Fruit fly (Drosophila melanogaster) whole organism, embryonic: Measurements from ENCODE around the gene CG32413.

Experiments used
- ATbp ChIP-seq: fragments of 200-800 bp; sonication (Bioruptor generic); optimal IDR thresholded peaks from 2 replicates; lab custom pipeline; 2017; ENCODE audit warnings: missing biosample characterization, mild to moderate bottlenecking, missing genetic modification characterization, missing genetic modification reagents
- Atf-2 ChIP-seq: fragments of 200-800 bp; sonication (Bioruptor generic); optimal IDR thresholded peaks from 2 replicates; lab custom pipeline; 2016; ENCODE audit warnings: missing biosample characterization, missing genetic modification characterization
- B-H2 ChIP-seq: fragments of 200-800 bp; sonication (Bioruptor generic); optimal IDR thresholded peaks from 2 replicates; lab custom pipeline; 2018; ENCODE audit warnings: missing biosample characterization, mild to moderate bottlenecking, missing genetic modification characterization
- CG10274 ChIP-seq: fragments of 200-800 bp; sonication (Bioruptor generic); optimal IDR thresholded peaks from 3 replicates; lab custom pipeline; 2017; ENCODE audit warnings: missing biosample characterization, mild to moderate bottlenecking, missing genetic modification characterization
- CG11456 ChIP-seq: fragments of 200-800 bp; sonication (Bioruptor generic); IDR thresholded peaks from 3 replicates; pipeline ENCODE4 v1.3.6; 2022; ENCODE audit warnings: missing biosample characterization, missing genetic modification characterization
- CG11504 ChIP-seq: fragments of 200-800 bp; sonication (Bioruptor generic); optimal IDR thresholded peaks from 3 replicates; lab custom pipeline; 2019; ENCODE audit warnings: missing biosample characterization, mild to moderate bottlenecking, missing genetic modification characterization, moderate library complexity
- CG11560 ChIP-seq: fragments of 200-800 bp; sonication (Bioruptor generic); IDR thresholded peaks from 3 replicates; pipeline ENCODE4 v1.3.6; 2022; ENCODE audit warnings: missing biosample characterization, missing genetic modification characterization
- CG13296 ChIP-seq: fragments of 200-800 bp; sonication (Bioruptor generic); optimal IDR thresholded peaks from 3 replicates; lab custom pipeline; 2018; ENCODE audit warnings: missing biosample characterization, mild to moderate bottlenecking, missing genetic modification characterization
- CG14050 ChIP-seq: fragments of 200-800 bp; sonication (Bioruptor generic); IDR thresholded peaks from 3 replicates; pipeline ENCODE4 v1.3.6; 2022; ENCODE audit warnings: missing biosample characterization, missing genetic modification characterization
- CG15073 ChIP-seq: fragments of 200-800 bp; sonication (Bioruptor generic); optimal IDR thresholded peaks from 2 replicates; lab custom pipeline; 2016; ENCODE audit warnings: missing biosample characterization, missing genetic modification characterization
- CG15601 ChIP-seq: fragments of 200-800 bp; sonication (Bioruptor generic); optimal IDR thresholded peaks from 3 replicates; lab custom pipeline; 2019; ENCODE audit warnings: missing biosample characterization, mild to moderate bottlenecking, missing genetic modification characterization, moderate library complexity
- CG1602 ChIP-seq: fragments of 200-800 bp; sonication (Bioruptor generic); optimal IDR thresholded peaks from 3 replicates; lab custom pipeline; 2016; ENCODE audit warnings: missing biosample characterization, missing genetic modification characterization
- CG1792 ChIP-seq: fragments of 200-800 bp; sonication (Bioruptor generic); optimal IDR thresholded peaks from 2 replicates; lab custom pipeline; 2016; ENCODE audit warnings: missing biosample characterization, missing genetic modification characterization
- CG18011 ChIP-seq: fragments of 200-800 bp; sonication (Bioruptor generic); optimal IDR thresholded peaks from 2 replicates; lab custom pipeline; 2017; ENCODE audit warnings: missing biosample characterization, missing genetic modification characterization, mild to moderate bottlenecking, moderate library complexity, missing genotype
- CG2712 ChIP-seq: fragments of 200-800 bp; optimal IDR thresholded peaks from 3 replicates; lab custom pipeline; 2019; ENCODE audit warnings: missing biosample characterization, mild to moderate bottlenecking, missing genetic modification characterization, moderate library complexity
- CG6791 ChIP-seq: fragments of 200-800 bp; sonication (Bioruptor generic); IDR thresholded peaks from 3 replicates; pipeline ENCODE4 v1.3.6; 2022; ENCODE audit warnings: missing biosample characterization, missing genetic modification characterization; ENCODE audit not compliant: partially characterized antibody
- CG7963 ChIP-seq: fragments of 200-800 bp; sonication (Bioruptor generic); IDR thresholded peaks from 3 replicates; pipeline ENCODE4 v1.3.6; 2022; ENCODE audit warnings: missing biosample characterization, missing genetic modification characterization; ENCODE audit not compliant: partially characterized antibody
- CrebB ChIP-seq: fragments of 200-800 bp; sonication (Bioruptor generic); optimal IDR thresholded peaks from 3 replicates; lab custom pipeline; 2018; ENCODE audit warnings: missing biosample characterization, mild to moderate bottlenecking, missing genetic modification characterization
- D ChIP-seq, 2 experiments: fragments of 200-800 bp in 1 of 2; fragments of >200 bp in 1 of 2; sonication (Bioruptor generic) in 1 of 2; optimal IDR thresholded peaks; 2 replicates in 1 of 2; 3 replicates in 1 of 2; lab custom pipeline; 2017; ENCODE audit warnings: mild to moderate bottlenecking in 1 of 2, missing biosample characterization in 1 of 2, missing genetic modification characterization in 1 of 2, missing genetic modification reagents in 1 of 2
- Dll ChIP-seq: fragments of 200-800 bp; sonication (Bioruptor generic); IDR thresholded peaks from 4 replicates; pipeline ENCODE4 v1.3.6; 2022; ENCODE audit warnings: missing biosample characterization, missing genetic modification characterization; ENCODE audit not compliant: partially characterized antibody
- Doc2 ChIP-seq: fragments of 200-800 bp; sonication (Bioruptor generic); IDR thresholded peaks from 2 replicates; pipeline ENCODE4 v1.3.6; 2022; ENCODE audit warnings: missing biosample characterization, missing genetic modification characterization
- Dref ChIP-seq: fragments of 200-800 bp; sonication (Bioruptor generic); IDR thresholded peaks from 2 replicates; pipeline ENCODE4 v1.3.6; 2022; ENCODE audit warnings: missing biosample characterization, missing genetic modification characterization
- Fer3 ChIP-seq: fragments of 200-800 bp; sonication (Bioruptor generic); optimal IDR thresholded peaks from 2 replicates; lab custom pipeline; 2018; ENCODE audit warnings: missing biosample characterization, mild to moderate bottlenecking, missing genetic modification characterization, moderate library complexity
- Gsc ChIP-seq: fragments of 200-800 bp; sonication (Bioruptor generic); IDR thresholded peaks from 2 replicates; pipeline ENCODE4 v1.3.6; 2022; ENCODE audit warnings: missing biosample characterization, missing genetic modification characterization
- Hey ChIP-seq: fragments of 200-800 bp; sonication (Bioruptor generic); optimal IDR thresholded peaks from 3 replicates; lab custom pipeline; 2018; ENCODE audit warnings: missing biosample characterization, mild to moderate bottlenecking, missing genetic modification characterization
- Hr51 ChIP-seq, 2 experiments: fragments of 200-800 bp; sonication (Bioruptor generic); optimal IDR thresholded peaks; 2 replicates in 1 of 2; 3 replicates in 1 of 2; lab custom pipeline; 2016 to 2018; ENCODE audit warnings: missing biosample characterization in 2 of 2, missing genetic modification characterization in 2 of 2, mild to moderate bottlenecking in 1 of 2, moderate library complexity in 1 of 2
- Kr ChIP-seq: fragments of 200-800 bp; sonication (Bioruptor generic); optimal IDR thresholded peaks from 2 replicates; lab custom pipeline; 2017; ENCODE audit warnings: missing biosample characterization, mild to moderate bottlenecking, missing genetic modification characterization
- MTF-1 ChIP-seq: fragments of 200-800 bp; sonication (Bioruptor generic); optimal IDR thresholded peaks from 2 replicates; lab custom pipeline; 2018; ENCODE audit warnings: missing biosample characterization, mild to moderate bottlenecking, missing genetic modification characterization, borderline replicate concordance
- Nf-YA ChIP-seq: fragments of 200-800 bp; sonication (Bioruptor generic); IDR thresholded peaks from 2 replicates; pipeline ENCODE4 v1.3.6; 2022; ENCODE audit warnings: missing biosample characterization, missing genetic modification characterization
- Sox100B ChIP-seq: fragments of 200-800 bp; sonication (Bioruptor generic); optimal IDR thresholded peaks from 3 replicates; lab custom pipeline; 2018; ENCODE audit warnings: missing biosample characterization, mild to moderate bottlenecking, missing genetic modification characterization
- Spps ChIP-seq: fragments of 200-800 bp; sonication (Bioruptor generic); optimal IDR thresholded peaks from 2 replicates; lab custom pipeline; 2018; ENCODE audit warnings: missing biosample characterization, mild to moderate bottlenecking, missing genetic modification characterization
- Stat92E ChIP-seq, 3 experiments: fragments of >200 bp in 2 of 3; fragments of 200-800 bp in 1 of 3; sonication (Bioruptor generic) in 1 of 3; optimal IDR thresholded peaks; 2 replicates each; lab custom pipeline; 2017 to 2019; ENCODE audit warnings: missing biosample characterization in 3 of 3, missing genetic modification characterization in 3 of 3, mild to moderate bottlenecking in 1 of 3, moderate library complexity in 1 of 3
- Vsx1 ChIP-seq: fragments of 200-800 bp; sonication (Bioruptor generic); optimal IDR thresholded peaks from 2 replicates; lab custom pipeline; 2017; ENCODE audit warnings: missing biosample characterization, mild to moderate bottlenecking, missing genetic modification characterization, missing genetic modification reagents
- Xrp1 ChIP-seq: fragments of 200-800 bp; sonication (Bioruptor generic); IDR thresholded peaks from 2 replicates; pipeline ENCODE4 v1.3.6; 2022; ENCODE audit warnings: missing biosample characterization, missing genetic modification characterization
- ase ChIP-seq: fragments of 200-800 bp; sonication (Bioruptor generic); IDR thresholded peaks from 3 replicates; pipeline ENCODE4 v1.3.6; 2022; ENCODE audit warnings: missing biosample characterization, missing genetic modification characterization
- cad ChIP-seq: fragments of >200 bp; optimal IDR thresholded peaks from 2 replicates; lab custom pipeline; 2017; ENCODE audit warnings: missing biosample characterization, missing genetic modification characterization
- chinmo ChIP-seq: fragments of 200-800 bp; sonication (Bioruptor generic); IDR thresholded peaks from 4 replicates; pipeline ENCODE4 v1.3.6; 2022; ENCODE audit warnings: missing biosample characterization, missing genetic modification characterization; ENCODE audit not compliant: partially characterized antibody
- chn ChIP-seq: fragments of 200-800 bp; sonication (Bioruptor generic); optimal IDR thresholded peaks from 2 replicates; lab custom pipeline; 2016; ENCODE audit warnings: missing biosample characterization, missing genetic modification characterization
- dimm ChIP-seq: fragments of 200-800 bp; sonication (Bioruptor generic); IDR thresholded peaks from 2 replicates; pipeline ENCODE4 v1.3.6; 2022; ENCODE audit warnings: missing biosample characterization, missing genetic modification characterization
- gce ChIP-seq: fragments of 200-800 bp; sonication (Bioruptor generic); IDR thresholded peaks from 3 replicates; pipeline ENCODE4 v1.3.6; 2022; ENCODE audit warnings: missing biosample characterization, missing genetic modification characterization
- nerfin-1 ChIP-seq: fragments of 200-800 bp; sonication (Bioruptor generic); optimal IDR thresholded peaks from 3 replicates; lab custom pipeline; 2019; ENCODE audit warnings: missing biosample characterization, mild to moderate bottlenecking, missing genetic modification characterization, moderate library complexity
- oc ChIP-seq: fragments of 200-800 bp; sonication (Bioruptor generic); optimal IDR thresholded peaks from 2 replicates; lab custom pipeline; 2018; ENCODE audit warnings: missing biosample characterization, mild to moderate bottlenecking, missing genetic modification characterization, moderate library complexity
- pros ChIP-seq: fragments of 200-800 bp; sonication (Bioruptor generic); optimal IDR thresholded peaks from 3 replicates; lab custom pipeline; 2019; ENCODE audit warnings: missing biosample characterization, mild to moderate bottlenecking, missing genetic modification characterization, moderate library complexity
- pum ChIP-seq: fragments of 200-800 bp; sonication (Bioruptor generic); optimal IDR thresholded peaks from 2 replicates; lab custom pipeline; 2016; ENCODE audit warnings: missing biosample characterization, missing genetic modification characterization
- sens ChIP-seq: fragments of 200-800 bp; sonication (Bioruptor generic); peaks from one replicate; lab custom pipeline; 2016; ENCODE audit warnings: missing biosample characterization, missing genetic modification characterization
- seq ChIP-seq: fragments of 200-800 bp; sonication (Bioruptor generic); IDR thresholded peaks from 2 replicates; pipeline ENCODE4 v1.3.6; 2022; ENCODE audit warnings: missing biosample characterization, missing genetic modification characterization
- tll ChIP-seq, 2 experiments: fragments of 200-800 bp in 1 of 2; fragments of >200 bp in 1 of 2; sonication (Bioruptor generic) in 1 of 2; optimal IDR thresholded peaks; 2 replicates each; lab custom pipeline; 2017 to 2019; ENCODE audit warnings: missing biosample characterization in 2 of 2, missing genetic modification characterization in 2 of 2, mild to moderate bottlenecking in 1 of 2, moderate library complexity in 1 of 2
- zen ChIP-seq: fragments of 200-800 bp; sonication (Bioruptor generic); optimal IDR thresholded peaks from 3 replicates; lab custom pipeline; 2018; ENCODE audit warnings: missing biosample characterization, mild to moderate bottlenecking, missing genetic modification characterization, moderate library complexity

Gene CG32413

dm6 chr3L:5897228-5897688 is 6.6 kb downstream of the CG32413 start, which contains the start of the genes PolE2 and CG5592 (continued):
- no peak for TF ChIP-seq seq (GFP tag; lab: Robert Waterston, UW)
- no peak for TF ChIP-seq Gsc (GFP tag; lab: Robert Waterston, UW)

- TF ChIP-seq Fer3 (tag; lab: Kevin White, UChicago): no peak
- no peak for TF ChIP-seq CG10274
- no peak for TF ChIP-seq CG15073 (GFP tag; lab: Kevin White, UChicago)
- no peak for TF ChIP-seq Xrp1 (GFP tag; lab: Robert Waterston, UW)
- TF ChIP-seq CG2712 (tag; lab: Kevin White, UChicago): no peak
- no peak for TF ChIP-seq pum (GFP tag; lab: Kevin White, UChicago)
- TF ChIP-seq nerfin-1 (tag; lab: Kevin White, UChicago): peak; percentile 22
- TF ChIP-seq gce: no peak
- no peak for TF ChIP-seq ATbp (GFP tag; lab: Kevin White, UChicago)
- TF ChIP-seq Hr51 (GFP tag; optimal IDR thresholded peaks at IDR 0.05; lab: Kevin White, UChicago): no peak
- TF ChIP-seq Nf-YA (GFP tag; lab: Robert Waterston, UW): no peak
- no peak for TF ChIP-seq Doc2 (GFP tag; lab: Robert Waterston, UW)
- no peak for TF ChIP-seq Dll
- peak; percentile 98 for TF ChIP-seq Hey (tag; lab: Kevin White, UChicago)
- peak; percentile 68 for TF ChIP-seq oc
- no peak for TF ChIP-seq dimm
- no peak for TF ChIP-seq CG1792
- TF ChIP-seq tll (GFP tag; optimal IDR thresholded peaks at IDR 0.05; lab: Kevin White, UChicago): peak in 1 of 2 experiments; percentile 37
- no peak for TF ChIP-seq CG14050 (GFP tag; lab: Robert Waterston, UW)
- no peak for TF ChIP-seq MTF-1 (GFP tag; lab: Kevin White, UChicago)
- TF ChIP-seq chn: no peak
- TF ChIP-seq CG13296 (GFP tag; lab: Kevin White, UChicago): no peak
- no peak for TF ChIP-seq CG11560
- TF ChIP-seq Kr (GFP tag; lab: Kevin White, UChicago): no peak
- TF ChIP-seq CG11504 (tag; lab: Kevin White, UChicago): no peak
- TF ChIP-seq Sox100B (GFP tag; lab: Kevin White, UChicago): no peak
- TF ChIP-seq D (optimal IDR thresholded peaks at IDR 0.05; lab: Kevin White, UChicago): no peak
- TF ChIP-seq D (GFP tag; optimal IDR thresholded peaks at IDR 0.05; lab: Kevin White, UChicago): peak; percentile 19
- no peak for TF ChIP-seq cad (GFP tag; lab: Kevin White, UChicago)
These were observed 10.8 kb downstream of the CG32413 start for dm6 chr3L:5893063-5893462.

DNA sequence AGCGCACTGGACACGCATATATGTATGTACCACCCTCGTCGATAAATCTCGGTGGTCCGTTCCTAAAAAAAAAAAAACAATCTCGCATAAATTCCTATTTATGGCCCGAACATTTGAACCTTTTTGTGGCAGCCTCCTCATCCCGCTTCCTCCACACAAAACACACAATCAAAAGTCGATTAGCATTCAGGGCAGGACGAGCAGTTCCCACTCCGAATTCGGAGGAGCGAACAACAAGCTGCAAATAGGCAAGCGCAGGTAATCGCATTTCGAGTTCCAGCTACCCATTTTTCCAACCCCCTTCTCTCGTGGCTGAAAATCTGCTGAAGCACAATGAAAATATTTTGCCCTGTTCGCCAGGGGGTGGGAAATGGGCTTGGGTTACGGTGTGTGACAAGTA is 12.0 kb downstream of the CG32413 start:
- TF ChIP-seq Stat92E (GFP tag; optimal IDR thresholded peaks at IDR 0.05; lab: Kevin White, UChicago) (no peak), CrebB (no peak), CG7963 (GFP tag; lab: Robert Waterston, UW) (no peak), sens (no peak), B-H2 (no peak), CG11456 (GFP tag; lab: Robert Waterston, UW) (0 out of 3 replicates have a peak, but pooled peaks have one; percentile 34), zen (tag; lab: Kevin White, UChicago) (peak; percentile 1), CG6791 (GFP tag; lab: Robert Waterston, UW) (no peak), Vsx1 (GFP tag; lab: Kevin White, UChicago) (no peak), ase (GFP tag; lab: Robert Waterston, UW) (no peak), CG18011 (no peak), nerfin-1 (tag; lab: Kevin White, UChicago) (peak; percentile 57), Spps (tag; lab: Kevin White, UChicago) (no peak), chinmo (no peak), CG15601 (tag; lab: Kevin White, UChicago) (no peak), CG1602 (no peak), pros (GFP tag; lab: Kevin White, UChicago) (peak; percentile 63), Dref (GFP tag; lab: Robert Waterston, UW) (no peak), Atf-2 (GFP tag; lab: Kevin White, UChicago) (no peak)
- TF ChIP-seq, all 482 proteins: peak for 4
